Worm (Caenorhabditis elegans) whole organism, dauer: ENCODE measurements around the gene ZC443.1.

Experiments used
- unc-62 ChIP-seq: sonication (generic microtip); optimal IDR thresholded peaks from 2 replicates; lab custom pipeline; 2017; ENCODE audit warnings: missing biosample characterization, missing genetic modification reagents, missing genetic modification characterization

The ZC443.1 gene

DNA sequence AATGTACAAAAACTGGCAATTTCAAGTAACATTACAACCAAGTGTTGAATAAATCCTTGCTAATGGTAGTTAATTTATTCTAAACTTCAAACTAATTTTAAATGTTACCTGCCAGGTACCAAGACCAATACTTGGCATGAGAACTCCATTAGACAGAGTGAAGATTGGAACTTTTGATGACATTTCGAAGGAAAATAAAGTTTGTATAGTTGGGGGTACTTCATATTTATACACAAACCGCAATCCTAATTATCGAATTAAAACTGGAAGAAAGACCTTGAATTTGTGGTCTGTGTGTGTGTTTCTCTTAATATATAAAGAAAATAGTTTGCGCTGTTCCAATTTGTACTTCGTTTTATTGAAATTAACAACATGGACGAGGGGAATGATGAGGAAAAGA, at the start of gene ZC443.1:
Gene ZC443.1, minus strand, starts transcription at position 205 of the 400 bp plus-strand sequence.
- no peak for TF ChIP-seq unc-62 (GFP tag; lab: Kevin White, UChicago)

DNA sequence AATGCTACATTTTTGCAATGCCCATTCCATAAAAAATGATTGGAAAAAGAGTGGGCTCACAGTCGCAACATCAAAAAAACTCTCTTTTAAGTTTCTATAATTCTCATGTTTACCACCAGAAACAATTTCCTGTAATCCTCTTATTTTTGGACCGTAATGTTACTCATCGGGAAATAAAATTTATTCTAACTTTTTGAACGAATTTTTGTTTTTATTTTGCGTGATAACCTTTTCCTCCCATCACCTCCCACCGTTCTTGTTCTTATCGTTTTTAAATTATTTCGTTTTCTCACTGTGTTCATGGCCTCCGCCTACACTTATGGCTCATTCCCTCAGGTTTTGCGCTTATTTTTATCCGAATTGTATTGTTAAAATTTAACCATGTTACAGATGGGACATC, 49.3 kb upstream of the ZC443.1 start, which contains the start of gene anp-1:
Gene anp-1, plus strand, starts transcription at position 301 of the 400 bp plus-strand sequence.
- no peak for TF ChIP-seq unc-62 (GFP tag; lab: Kevin White, UChicago)

DNA sequence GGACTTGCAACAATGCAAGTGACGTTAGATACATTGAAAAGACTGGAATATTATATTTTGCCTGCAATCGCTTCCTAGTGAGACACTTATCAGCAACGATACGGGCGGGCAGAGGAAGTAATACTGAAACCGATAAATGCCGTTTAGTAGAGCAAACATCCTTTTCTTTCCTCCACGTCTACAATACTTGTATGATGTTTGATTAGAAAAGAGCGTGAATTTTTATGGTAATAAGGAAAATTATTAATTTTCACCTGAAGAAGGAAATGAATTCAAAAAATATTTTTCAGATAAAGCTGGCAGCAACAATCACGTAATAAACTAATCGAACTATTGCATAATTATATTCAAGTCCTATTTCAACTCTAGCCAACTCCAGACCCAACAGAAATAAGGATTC, 44.9 kb upstream of the ZC443.1 start, which contains the start of gene C44H9.7:
Gene C44H9.7, minus strand, starts transcription at position 101 of the 400 bp plus-strand sequence.
- no peak for TF ChIP-seq unc-62 (GFP tag; lab: Kevin White, UChicago)

DNA sequence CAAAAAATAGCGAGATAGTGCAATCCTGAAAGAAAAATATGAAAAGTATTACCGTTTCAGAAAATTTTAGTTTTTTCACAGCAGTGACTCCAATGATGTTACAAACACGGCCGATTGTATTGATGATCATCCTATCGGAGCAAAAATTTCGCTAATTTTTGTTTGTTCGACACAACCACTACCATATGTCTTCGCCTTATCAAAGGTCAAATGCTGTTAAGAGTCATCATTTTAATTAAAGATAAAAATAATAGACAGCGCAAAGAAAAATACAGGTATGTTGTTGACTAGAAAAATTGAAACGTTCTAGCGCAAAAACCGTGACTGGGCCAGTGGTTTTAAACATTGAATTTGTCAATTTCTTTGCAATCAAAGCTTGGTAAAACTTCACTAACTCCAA, 42.5 kb upstream of the ZC443.1 start:
- no peak for TF ChIP-seq unc-62 (GFP tag; lab: Kevin White, UChicago)

DNA sequence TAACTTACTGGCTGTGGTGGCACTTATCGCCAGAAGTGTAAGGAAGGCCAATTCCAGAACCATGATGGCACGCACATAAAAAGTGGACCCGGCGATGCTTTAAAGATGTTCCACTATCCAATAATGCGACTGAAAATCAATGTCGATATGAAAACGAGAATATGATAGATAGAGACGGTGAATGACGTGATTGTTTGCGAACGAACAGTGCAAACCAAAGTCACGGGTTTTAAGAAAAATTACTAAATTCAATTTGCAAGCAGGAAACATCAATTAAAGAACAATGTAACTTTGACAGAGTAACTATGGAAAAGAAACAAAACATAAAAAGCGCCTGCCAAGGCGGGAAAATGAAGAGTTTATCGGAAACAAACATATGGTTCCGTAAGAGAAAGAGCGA, 39.9 kb upstream of the ZC443.1 start, which contains the start of gene C44H9.5:
Gene C44H9.5, minus strand, starts transcription at position 129 of the 400 bp plus-strand sequence.
- TF ChIP-seq unc-62 (GFP tag; lab: Kevin White, UChicago) = no peak

DNA sequence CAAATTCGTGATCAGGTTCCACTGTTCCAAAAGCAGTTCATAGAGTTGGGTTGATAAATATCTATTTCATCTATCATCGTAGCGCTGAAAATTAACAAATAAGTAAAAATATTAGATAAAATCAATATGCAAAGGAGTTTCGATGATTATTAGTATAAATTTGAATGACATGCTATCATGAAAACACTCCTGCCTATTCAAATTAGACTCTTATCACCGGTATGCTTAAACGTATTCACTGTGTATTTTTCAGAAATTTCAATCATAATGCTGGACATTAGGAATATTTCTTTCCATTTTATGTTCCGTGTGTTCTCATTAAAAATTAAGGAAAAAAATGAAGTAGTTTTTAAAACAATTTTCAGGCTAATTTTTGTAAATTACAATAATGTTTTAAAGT, 35.4 kb upstream of the ZC443.1 start, which contains the start of gene C44H9.6:
Gene C44H9.6, minus strand, starts transcription at position 101 of the 400 bp plus-strand sequence.
- no peak for TF ChIP-seq unc-62 (GFP tag; lab: Kevin White, UChicago)

DNA sequence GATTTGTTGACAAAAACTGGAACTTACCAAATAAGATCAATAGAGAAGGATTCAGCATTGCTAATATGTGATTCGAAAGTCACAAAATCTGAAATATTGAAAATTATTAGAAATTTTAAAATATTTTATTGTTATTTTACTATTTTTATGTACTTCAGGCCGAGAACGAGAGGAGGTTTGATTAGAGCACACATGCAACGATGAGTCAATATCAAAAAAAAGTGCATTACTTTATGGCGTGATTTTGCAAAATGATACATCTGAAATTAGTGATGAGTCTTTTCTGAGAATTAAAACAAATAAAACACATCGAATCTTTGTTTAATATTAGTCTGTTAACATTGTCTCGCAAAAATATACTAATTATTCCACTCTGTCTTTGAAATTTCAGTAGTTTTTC, 34.9 kb upstream of the ZC443.1 start:
- no peak for TF ChIP-seq unc-62 (GFP tag; lab: Kevin White, UChicago)

DNA sequence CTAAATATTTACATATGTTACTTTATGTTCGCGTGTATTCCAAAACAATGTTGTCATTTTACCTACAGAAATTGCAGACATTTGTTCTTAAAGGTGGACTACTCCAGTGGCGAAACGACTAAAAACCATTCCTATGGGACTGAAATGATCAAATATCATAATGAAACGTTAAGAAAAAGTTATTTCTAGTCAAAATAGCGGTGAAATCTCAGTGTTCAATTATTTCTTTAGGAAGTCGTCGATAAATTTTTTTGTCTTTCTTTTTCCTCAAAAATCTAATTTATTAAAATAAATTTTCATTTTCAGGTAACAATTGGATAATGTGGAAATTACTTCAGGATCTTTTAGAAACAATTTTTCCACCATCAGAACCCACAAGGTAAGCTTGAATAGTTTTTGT, 25.5 kb upstream of the ZC443.1 start, which contains the start of gene C44H9.4:
Gene C44H9.4, plus strand, starts transcription at position 301 of the 400 bp plus-strand sequence.
- TF ChIP-seq unc-62 (GFP tag; lab: Kevin White, UChicago) = no peak

DNA sequence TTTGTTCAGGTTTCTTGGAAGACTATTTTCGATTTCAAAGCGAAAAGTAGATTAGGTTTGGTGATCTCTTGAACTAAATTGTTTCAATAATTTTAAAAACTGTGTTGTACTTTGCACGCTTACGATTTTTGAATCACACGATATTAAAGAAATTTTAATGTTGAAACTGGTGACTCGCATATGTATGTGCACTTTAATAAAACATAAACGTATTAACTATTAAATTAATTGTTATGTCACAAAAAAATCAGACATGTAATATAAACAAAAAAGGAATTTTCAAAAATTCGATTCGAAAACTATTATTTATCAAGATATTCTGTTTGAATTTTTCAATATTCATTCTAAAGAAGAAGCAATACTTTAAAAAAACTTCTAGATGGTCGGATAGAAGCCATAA, 17.3 kb upstream of the ZC443.1 start, which contains the start of gene ugt-15:
Gene ugt-15, plus strand, starts transcription at position 301 of the 400 bp plus-strand sequence.
- no peak for TF ChIP-seq unc-62 (GFP tag; lab: Kevin White, UChicago)

DNA sequence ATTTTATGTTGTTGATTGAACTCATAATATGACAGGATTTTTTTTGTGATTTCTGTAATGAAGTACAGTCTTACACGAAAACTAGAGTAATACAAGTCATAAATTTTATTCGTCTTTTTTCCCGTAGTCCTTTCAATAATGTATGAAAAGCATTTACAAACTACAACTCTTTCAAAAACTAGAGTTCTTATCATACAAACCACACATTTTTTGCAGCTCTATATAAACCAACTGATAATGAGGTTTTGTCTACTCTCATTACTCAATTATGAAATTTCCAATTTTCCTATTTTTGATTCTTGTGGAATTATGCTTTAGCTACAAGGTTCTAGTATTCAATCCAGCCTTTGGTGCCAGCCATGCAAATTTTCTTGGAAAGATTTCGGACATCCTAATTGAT, 14.9 kb upstream of the ZC443.1 start, which contains the start of gene ugt-16:
Gene ugt-16, plus strand, starts transcription at position 248 of the 400 bp plus-strand sequence.
- no peak for TF ChIP-seq unc-62 (GFP tag; lab: Kevin White, UChicago)

DNA sequence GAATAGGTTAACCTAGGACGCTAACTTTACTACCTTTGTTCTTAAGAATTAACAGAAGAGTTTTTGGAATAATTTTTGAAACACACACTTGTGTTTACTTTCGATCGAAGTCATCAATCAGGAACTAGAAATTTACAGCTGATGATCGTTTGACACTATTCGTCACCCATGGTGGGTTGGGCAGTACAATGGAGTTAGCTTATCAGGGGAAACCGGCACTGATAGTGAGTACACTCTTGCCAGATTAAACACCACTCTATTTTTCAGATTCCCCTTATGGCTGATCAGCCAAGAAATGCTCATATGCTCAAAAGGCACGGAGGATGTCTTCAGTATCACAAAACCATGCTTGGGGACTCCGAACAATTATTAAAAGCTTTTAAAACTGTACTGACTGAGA, 12.2 kb upstream of the ZC443.1 start:
- no peak for TF ChIP-seq unc-62 (GFP tag; lab: Kevin White, UChicago)

DNA sequence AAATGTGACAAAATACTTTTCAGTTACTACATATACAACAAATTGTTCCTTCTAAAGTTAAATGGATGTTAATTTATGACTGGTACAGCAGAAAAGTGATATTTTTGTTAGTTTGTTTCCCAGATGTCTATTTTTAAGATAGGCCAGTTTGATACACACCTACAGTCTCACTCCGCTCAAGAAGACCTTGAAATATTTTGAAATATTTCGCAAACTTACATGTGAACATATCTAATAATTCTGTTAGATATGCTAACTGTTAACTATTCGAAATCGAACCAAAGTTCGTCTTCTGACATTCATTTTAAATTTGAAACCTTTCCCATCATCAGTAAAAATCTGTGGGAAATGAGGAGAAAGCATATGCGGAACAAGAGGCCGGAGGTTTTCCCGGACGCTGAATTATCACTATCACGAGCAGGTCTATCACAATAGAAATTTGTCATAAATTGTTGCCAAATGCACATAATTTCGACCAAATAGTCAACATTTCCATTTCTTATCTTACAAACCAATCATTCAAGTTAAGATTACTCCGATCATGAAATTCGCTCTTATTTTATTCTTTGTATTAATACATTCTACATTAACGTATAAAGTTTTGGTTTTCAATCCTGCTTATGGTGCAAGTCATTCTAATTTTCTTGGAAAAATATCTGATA, 10.0 kb upstream of the ZC443.1 start, which contains the start of the genes ZC443.4 and ugt-18:
Gene ZC443.4, minus strand, starts transcription at position 95 of the 662 bp plus-strand sequence.
Gene ugt-18, plus strand, starts transcription at position 469 of the 662 bp plus-strand sequence.
- no peak for TF ChIP-seq unc-62 (GFP tag; lab: Kevin White, UChicago)

DNA sequence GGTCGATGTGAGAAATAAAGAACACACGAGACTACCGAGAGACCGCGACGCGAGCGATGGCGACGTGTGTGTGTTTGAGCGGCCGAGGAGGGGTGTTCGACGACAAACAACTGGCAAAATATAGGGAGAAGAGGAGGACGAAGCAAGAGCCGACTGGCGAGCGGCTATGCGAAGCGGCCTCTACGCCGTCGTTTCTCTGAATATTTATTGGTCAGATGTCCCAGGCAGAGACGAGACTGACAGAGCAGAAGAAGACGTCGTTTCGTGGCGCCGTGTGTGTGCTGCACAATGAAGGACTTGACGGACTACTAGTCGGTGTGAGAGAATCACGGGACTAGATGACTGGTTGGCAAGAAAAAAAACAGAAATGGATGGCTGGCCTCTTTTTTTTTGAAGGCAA, 9.3 kb upstream of the ZC443.1 start:
- no peak for TF ChIP-seq unc-62 (GFP tag; lab: Kevin White, UChicago)

DNA sequence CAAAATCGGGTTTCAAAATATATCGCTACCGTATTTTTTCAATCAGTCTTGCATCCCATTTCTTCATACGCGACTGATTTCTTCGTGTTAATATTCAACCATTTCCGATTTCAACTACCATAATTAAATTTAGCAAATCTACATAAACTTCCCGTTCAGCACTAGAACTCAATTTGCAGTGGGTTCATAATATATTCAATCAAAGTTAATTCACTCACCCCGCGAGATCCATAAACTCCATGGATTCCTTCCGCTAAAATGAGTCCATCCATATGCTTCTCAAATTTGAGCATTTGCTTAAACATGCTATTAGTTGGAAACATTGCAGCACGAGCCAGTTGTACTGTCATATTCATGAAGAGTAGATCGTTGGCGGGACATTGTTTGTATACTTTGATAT, 8.6 kb upstream of the ZC443.1 start:
- no peak for TF ChIP-seq unc-62 (GFP tag; lab: Kevin White, UChicago)

DNA sequence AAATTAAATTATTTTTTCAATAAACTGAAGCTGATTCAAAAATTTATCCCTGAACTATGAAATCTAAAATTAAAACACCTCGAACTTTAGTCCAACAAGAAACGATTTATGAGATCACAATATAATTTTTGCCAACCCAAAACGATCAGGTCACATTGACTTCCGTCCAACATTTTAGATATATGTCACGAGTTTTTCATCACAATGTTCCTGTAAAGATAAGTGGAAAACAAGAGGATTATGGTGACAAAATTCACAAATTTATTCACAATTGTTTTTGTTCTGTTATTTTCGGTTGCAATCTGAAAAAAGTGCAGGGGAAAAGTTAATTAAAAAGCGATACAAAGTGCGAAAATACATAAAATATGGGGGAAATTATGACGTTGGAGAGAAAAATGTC, 6.8 kb upstream of the ZC443.1 start:
- TF ChIP-seq unc-62 (GFP tag; lab: Kevin White, UChicago) = no peak

DNA sequence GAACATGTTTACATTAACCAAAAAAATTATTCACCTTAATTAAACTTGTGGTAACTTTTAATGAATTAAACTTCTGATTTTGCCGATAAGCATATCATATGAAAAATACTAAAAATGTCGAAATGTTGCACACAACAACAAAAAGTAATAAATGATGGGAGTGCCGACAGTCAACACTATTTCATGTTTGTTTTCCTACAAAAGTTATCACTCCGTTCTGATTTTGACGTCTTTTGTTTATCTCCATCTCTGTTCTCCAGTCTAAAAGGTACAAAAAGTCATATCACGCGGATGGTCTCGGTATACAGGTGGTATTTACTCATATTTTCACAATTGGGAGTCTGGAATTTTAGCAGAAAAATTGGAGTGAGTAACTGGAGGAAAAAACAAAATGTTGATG, 5.5 kb upstream of the ZC443.1 start:
- no peak for TF ChIP-seq unc-62 (GFP tag; lab: Kevin White, UChicago)

DNA sequence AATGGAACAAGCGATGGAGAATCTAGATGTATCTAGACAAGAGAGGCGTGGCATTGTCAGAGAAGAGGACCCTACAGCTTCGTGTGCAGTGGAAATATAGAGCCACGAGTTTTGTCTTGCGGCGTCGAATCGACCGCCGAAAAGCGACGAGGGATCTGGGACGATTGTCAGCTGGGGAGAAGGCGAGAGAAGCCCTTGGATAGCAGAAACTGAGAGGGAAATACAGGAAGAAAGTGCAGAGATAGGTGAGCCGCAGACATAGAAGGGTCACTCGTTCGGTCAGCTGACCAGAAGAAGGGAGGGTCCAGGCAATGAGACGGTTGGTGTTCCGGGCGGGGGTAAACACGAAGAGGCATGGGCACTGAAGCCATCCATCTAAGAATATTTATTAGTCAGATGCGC, 4.6 kb upstream of the ZC443.1 start:
- TF ChIP-seq unc-62 (GFP tag; lab: Kevin White, UChicago) = no peak
